Worm (Caenorhabditis elegans) whole organism, L4 larva: ENCODE measurements around the gene fbxa-166.

Experiments
- F26F4.8 ChIP-seq: fragments of 200-800 bp; sonication (Bioruptor generic); conservative IDR thresholded peaks from 2 replicates; pipeline ENCODE4 v1.3.6; 2022; ENCODE audit warnings: missing genetic modification characterization, missing compliant biosample characterization
- F37D6.2 ChIP-seq: sonication (generic microtip); optimal IDR thresholded peaks from 2 replicates; lab custom pipeline; 2016; ENCODE audit warnings: mild to moderate bottlenecking, missing genetic modification characterization, missing compliant biosample characterization
- T20F7.1 ChIP-seq: fragments of 200-800 bp; sonication (Bioruptor generic); optimal IDR thresholded peaks from 2 replicates; lab custom pipeline; 2018; ENCODE audit warnings: mild to moderate bottlenecking, missing genetic modification characterization, missing compliant biosample characterization
- Y48G9A.11 ChIP-seq: fragments of 200-800 bp; sonication (Bioruptor generic); IDR thresholded peaks from 2 replicates; pipeline ENCODE4 v1.3.6; 2022; ENCODE audit warnings: missing genetic modification reagents, missing genetic modification characterization, missing compliant biosample characterization
- ZK546.5 ChIP-seq, 2 experiments: sonication (generic microtip); optimal IDR thresholded peaks; 2 replicates each; lab custom pipeline; 2017; ENCODE audit warnings: missing biosample characterization in 2 of 2, missing genetic modification characterization in 2 of 2
- ceh-20 ChIP-seq: fragments of 200-800 bp; sonication (Bioruptor generic); IDR thresholded peaks from 2 replicates; pipeline ENCODE4 v1.3.6; 2022; ENCODE audit warnings: missing genetic modification reagents, missing genetic modification characterization, missing compliant biosample characterization
- ceh-62 ChIP-seq: sonication (generic microtip); optimal IDR thresholded peaks from 2 replicates; lab custom pipeline; 2017; ENCODE audit warnings: missing biosample characterization, missing genetic modification characterization
- ceh-82 ChIP-seq: sonication (generic microtip); optimal IDR thresholded peaks from 2 replicates; lab custom pipeline; 2017; ENCODE audit warnings: missing biosample characterization, missing genetic modification characterization
- cey-2 ChIP-seq: sonication (generic microtip); optimal IDR thresholded peaks from 3 replicates; lab custom pipeline; 2017; ENCODE audit warnings: missing genetic modification characterization, mild to moderate bottlenecking, missing compliant biosample characterization, antibody characterized with exemption, borderline replicate concordance; ENCODE audit not compliant: insufficient read depth
- daf-8 ChIP-seq: fragments of 200-800 bp; sonication (Bioruptor generic); IDR thresholded peaks from 2 replicates; pipeline ENCODE4 v1.3.6; 2022; ENCODE audit warnings: missing genetic modification characterization, missing compliant biosample characterization
- dmd-6 ChIP-seq: fragments of 200-800 bp; sonication (Bioruptor generic); IDR thresholded peaks from 2 replicates; pipeline ENCODE4 v1.3.6; 2022; ENCODE audit warnings: missing genetic modification reagents, missing genetic modification characterization, missing compliant biosample characterization
- dpl-1 ChIP-seq: fragments of 150-350 bp; optimal IDR thresholded peaks from 2 replicates; lab custom pipeline; 2014; ENCODE audit warnings: missing biosample characterization, missing genetic modification reagents, missing genetic modification characterization
- duxl-1 ChIP-seq: sonication (generic microtip); optimal IDR thresholded peaks from 2 replicates; lab custom pipeline; 2016; ENCODE audit warnings: mild to moderate bottlenecking, missing genetic modification characterization, moderate library complexity, missing compliant biosample characterization; ENCODE audit not compliant: poor library complexity
- gei-8 ChIP-seq: fragments of 200-800 bp; sonication (Bioruptor generic); optimal IDR thresholded peaks from 2 replicates; lab custom pipeline; 2018; ENCODE audit warnings: mild to moderate bottlenecking, missing genetic modification characterization, missing compliant biosample characterization
- hif-1 ChIP-seq, 2 experiments: sonication (generic microtip); optimal IDR thresholded peaks; 2 replicates each; lab custom pipeline; 2016 to 2017; ENCODE audit warnings: missing compliant biosample characterization in 2 of 2, missing genetic modification characterization in 2 of 2, missing genetic modification reagents in 2 of 2, missing genotype in 2 of 2, mild to moderate bottlenecking in 1 of 2
- hlh-11 ChIP-seq: fragments of 200-800 bp; sonication (Bioruptor generic); optimal IDR thresholded peaks from 2 replicates; lab custom pipeline; 2018; ENCODE audit warnings: mild to moderate bottlenecking, missing genetic modification characterization, missing compliant biosample characterization
- lim-7 ChIP-seq: fragments of 200-800 bp; sonication (Bioruptor generic); IDR thresholded peaks from 2 replicates; pipeline ENCODE4 v1.3.6; 2022; ENCODE audit warnings: missing genetic modification characterization, missing compliant biosample characterization
- madf-9 ChIP-seq: fragments of 200-800 bp; sonication (Bioruptor generic); conservative IDR thresholded peaks from 2 replicates; pipeline ENCODE4 v1.3.6; 2022; ENCODE audit warnings: missing genetic modification reagents, missing genetic modification characterization, missing compliant biosample characterization
- mep-1 ChIP-seq: fragments of 150-350 bp; sonication (generic microtip); optimal IDR thresholded peaks from 3 replicates; lab custom pipeline; 2014; ENCODE audit warnings: missing biosample characterization, missing genetic modification characterization
- nhr-102 ChIP-seq: sonication (generic microtip); optimal IDR thresholded peaks from 2 replicates; lab custom pipeline; 2016; ENCODE audit warnings: mild to moderate bottlenecking, missing genetic modification characterization, moderate library complexity, missing compliant biosample characterization
- nhr-111 ChIP-seq: fragments of 200-800 bp; sonication (Bioruptor generic); optimal IDR thresholded peaks from 2 replicates; lab custom pipeline; 2018; ENCODE audit warnings: mild to moderate bottlenecking, missing genetic modification characterization, missing compliant biosample characterization
- nhr-28 ChIP-seq: fragments of 150-350 bp; optimal IDR thresholded peaks from 2 replicates; lab custom pipeline; 2014; ENCODE audit warnings: missing biosample characterization, missing genetic modification characterization
- nhr-41 ChIP-seq: fragments of 200-800 bp; sonication (Bioruptor generic); IDR thresholded peaks from 2 replicates; pipeline ENCODE4 v1.3.6; 2022; ENCODE audit warnings: missing genetic modification reagents, missing genetic modification characterization, missing compliant biosample characterization
- nhr-42 ChIP-seq: fragments of 200-800 bp; sonication (Bioruptor generic); IDR thresholded peaks from 2 replicates; pipeline ENCODE4 v1.3.6; 2022; ENCODE audit warnings: missing genetic modification characterization, missing compliant biosample characterization
- pha-4 ChIP-seq, 2 experiments: fragments of 150-350 bp in 1 of 2; fragments of 200-800 bp in 1 of 2; sonication (Bioruptor generic) in 1 of 2; IDR thresholded peaks in 1 of 2; optimal IDR thresholded peaks in 1 of 2; 2 replicates each; pipeline versions ENCODE4 v1.3.6 to Lab custom; 2014 to 2022; ENCODE audit warnings: missing genetic modification characterization in 2 of 2, missing genetic modification reagents in 2 of 2, missing biosample characterization in 1 of 2, missing compliant biosample characterization in 1 of 2
- php-3 ChIP-seq: fragments of 200-800 bp; sonication (Bioruptor generic); IDR thresholded peaks from 2 replicates; pipeline ENCODE4 v1.3.6; 2022; ENCODE audit warnings: missing genetic modification reagents, missing genetic modification characterization, missing compliant biosample characterization
- pqm-1 ChIP-seq: sonication (generic microtip); optimal IDR thresholded peaks from 2 replicates; lab custom pipeline; 2017; ENCODE audit warnings: missing biosample characterization, missing genetic modification characterization
- set-16 ChIP-seq: fragments of 200-800 bp; sonication (Bioruptor generic); IDR thresholded peaks from 2 replicates; pipeline ENCODE4 v1.3.6; 2022; ENCODE audit warnings: missing genetic modification reagents, missing genetic modification characterization, missing compliant biosample characterization
- spr-1 ChIP-seq: sonication (generic microtip); optimal IDR thresholded peaks from 2 replicates; lab custom pipeline; 2016; ENCODE audit warnings: mild to moderate bottlenecking, missing genetic modification characterization, missing compliant biosample characterization
- unc-62 ChIP-seq, 3 experiments: fragments of 150-350 bp in 1 of 3; sonication (generic microtip); optimal IDR thresholded peaks in 2 of 3; peaks in 1 of 3; 1 replicate in 1 of 3; 2 replicates in 2 of 3; lab custom pipeline; 2014 to 2017; ENCODE audit warnings: missing biosample characterization in 3 of 3, missing genetic modification characterization in 3 of 3, missing genetic modification reagents in 3 of 3, missing genotype in 1 of 3
- zfp-2 ChIP-seq: sonication (generic microtip); optimal IDR thresholded peaks from 2 replicates; lab custom pipeline; 2016; ENCODE audit warnings: mild to moderate bottlenecking, missing genetic modification characterization, missing compliant biosample characterization
- zfp-3 ChIP-seq: fragments of 200-800 bp; sonication (Bioruptor generic); conservative IDR thresholded peaks from 2 replicates; pipeline ENCODE4 v1.3.6; 2022; ENCODE audit warnings: missing genetic modification reagents, missing genetic modification characterization, missing compliant biosample characterization
- zip-2 ChIP-seq: fragments of 150-350 bp; optimal IDR thresholded peaks from 2 replicates; lab custom pipeline; 2014; ENCODE audit warnings: missing biosample characterization, missing genetic modification characterization

Gene fbxa-166

DNA sequence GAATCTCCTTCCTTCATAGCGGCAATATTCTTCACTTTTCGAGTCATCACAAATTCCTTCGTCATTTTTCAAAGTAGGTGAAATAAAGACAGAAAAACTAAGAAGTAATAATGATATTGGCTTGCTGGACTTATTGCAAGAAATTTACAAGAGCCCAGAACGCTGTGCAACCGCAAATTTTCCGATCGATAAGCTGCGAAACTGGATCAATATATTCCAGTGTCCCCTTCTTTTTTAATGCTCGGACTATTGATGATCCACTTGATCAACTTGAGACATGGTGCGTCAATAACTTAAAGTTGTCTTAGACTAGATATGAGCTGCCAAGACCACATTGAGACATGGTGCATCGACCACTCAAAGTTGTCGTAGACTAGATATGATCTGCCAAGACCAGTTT is 12.8 kb downstream of the fbxa-166 start, which contains the start of gene bath-33:
bath-33 (minus strand) TSS at position 101 of the 400 bp plus-strand sequence.
- TF ChIP-seq php-3 (GFP tag; lab: Robert Waterston, UW) (no peak), ceh-62 (tag; lab: Kevin White, UChicago) (no peak), ceh-20 (GFP tag; lab: Robert Waterston, UW) (no peak), spr-1 (tag; lab: Kevin White, UChicago) (no peak), nhr-111 (no peak), daf-8 (no peak), nhr-28 (tag; lab: Kevin White, UChicago) (no peak), gei-8 (GFP tag; lab: Kevin White, UChicago) (no peak), lim-7 (no peak), madf-9 (GFP tag; lab: Robert Waterston, UW) (no peak), pqm-1 (tag; lab: Kevin White, UChicago) (no peak), zip-2 (tag; lab: Kevin White, UChicago) (no peak), cey-2 (tag; lab: Kevin White, UChicago) (no peak)

- TF ChIP-seq F26F4.8 (GFP tag; lab: Robert Waterston, UW) (no peak), nhr-42 (GFP tag; lab: Robert Waterston, UW) (no peak), ceh-82 (tag; lab: Kevin White, UChicago) (no peak), T20F7.1 (no peak), hlh-11 (tag; lab: Kevin White, UChicago) (no peak), pha-4 (GFP tag; IDR thresholded peaks at IDR 0.05; lab: Robert Waterston, UW) (no peak), pha-4 (tag; optimal IDR thresholded peaks at IDR 0.05; lab: Kevin White, UChicago) (no peak), zfp-3 (GFP tag; lab: Robert Waterston, UW) (no peak), ceh-62 (tag; lab: Kevin White, UChicago) (no peak), daf-8 (no peak), mep-1 (tag; lab: Kevin White, UChicago) (no peak), hif-1 (tag; optimal IDR thresholded peaks at IDR 0.05; lab: Kevin White, UChicago) (no peak)
Observed at ce11 chrII:1605010-1605409, 13.8 kb downstream of the fbxa-166 start.

ce11 chrII:1603049-1603448 is 15.8 kb downstream of the fbxa-166 start:
- TF ChIP-seq duxl-1 (no peak), set-16 (GFP tag; lab: Robert Waterston, UW) (peak; percentile 84)

DNA sequence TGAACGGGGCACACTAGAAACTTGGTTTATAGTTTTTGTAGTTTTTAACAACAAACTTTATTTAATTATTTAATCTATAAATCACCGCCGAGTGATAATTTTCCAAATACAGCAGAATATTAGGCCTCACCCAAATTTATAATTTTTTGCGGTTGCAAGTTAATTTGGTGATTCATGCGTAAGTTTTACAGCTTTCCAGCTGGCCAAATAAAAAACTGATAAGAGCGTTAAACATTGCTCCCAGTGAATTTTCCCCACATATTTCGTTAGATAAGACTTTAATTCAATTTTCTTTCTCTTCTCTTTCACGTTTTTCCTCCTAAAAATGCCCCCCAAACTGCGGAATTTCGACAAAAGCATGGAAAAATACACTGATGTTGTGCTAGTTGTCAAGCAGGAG is 17.3 kb downstream of the fbxa-166 start, which contains the start of gene bath-47:
bath-47 (plus strand) TSS at position 305 of the 400 bp plus-strand sequence.
- TF ChIP-seq dpl-1 (no peak), Y48G9A.11 (GFP tag; lab: Robert Waterston, UW) (no peak), spr-1 (tag; lab: Kevin White, UChicago) (no peak), ZK546.5 (tag; optimal IDR thresholded peaks at IDR 0.05; lab: Kevin White, UChicago) (no peak), nhr-41 (GFP tag; lab: Robert Waterston, UW) (no peak), dmd-6 (GFP tag; lab: Robert Waterston, UW) (no peak), zfp-2 (tag; lab: Kevin White, UChicago) (no peak), nhr-102 (tag; lab: Kevin White, UChicago) (no peak)

- TF ChIP-seq unc-62 (GFP tag; optimal IDR thresholded peaks at IDR 0.05 in 1 of 2; lab: Kevin White, UChicago) (peak in 1 of 2 experiments; percentile 30), unc-62 (tag; optimal IDR thresholded peaks at IDR 0.05; lab: Kevin White, UChicago) (no peak), F37D6.2 (tag; lab: Kevin White, UChicago) (no peak)
- TF ChIP-seq, all 104 proteins: peak for 1
Observed at ce11 chrII:1600661-1601060, 18.2 kb downstream of the fbxa-166 start, which contains the start of gene bath-26. bath-26 (minus strand) TSS chrII:1600761.
